Fruit fly (Drosophila melanogaster) whole organism, prepupa: Measurements from ENCODE around the gene CG2747.

Source experiments
- CG16779 ChIP-seq: fragments of 200-800 bp; sonication (Bioruptor generic); optimal IDR thresholded peaks from 3 replicates; lab custom pipeline; 2017; ENCODE audit warnings: missing biosample characterization, mild to moderate bottlenecking, missing genetic modification characterization
- CG8632 ChIP-seq: fragments of 200-800 bp; sonication (Bioruptor generic); optimal IDR thresholded peaks from 3 replicates; lab custom pipeline; 2016; ENCODE audit warnings: missing biosample characterization, missing genetic modification characterization
- Hr39 ChIP-seq: fragments of 200-800 bp; sonication (Bioruptor generic); optimal IDR thresholded peaks from 2 replicates; lab custom pipeline; 2016; ENCODE audit warnings: missing biosample characterization, missing genetic modification characterization
- Sox102F ChIP-seq: fragments of 200-800 bp; sonication (Bioruptor generic); optimal IDR thresholded peaks from 2 replicates; lab custom pipeline; 2016; ENCODE audit warnings: missing biosample characterization, mild to moderate bottlenecking, missing genetic modification characterization
- fkh ChIP-seq: fragments of 200-800 bp; sonication (Bioruptor generic); optimal IDR thresholded peaks from 3 replicates; lab custom pipeline; 2017; ENCODE audit warnings: missing biosample characterization, mild to moderate bottlenecking, missing genetic modification characterization, moderate library complexity
- lz ChIP-seq: fragments of 200-800 bp; sonication (Bioruptor generic); optimal IDR thresholded peaks from 3 replicates; lab custom pipeline; 2016; ENCODE audit warnings: missing biosample characterization, missing genetic modification characterization

- TF ChIP-seq CG8632 (peak; percentile 94), CG16779 (tag; lab: Kevin White, UChicago) (peak; percentile 91), Hr39 (GFP tag; lab: Kevin White, UChicago) (peak; percentile 63), fkh (GFP tag; lab: Kevin White, UChicago) (no peak), Sox102F (GFP tag; lab: Kevin White, UChicago) (peak; percentile 83), lz (GFP tag; lab: Kevin White, UChicago) (peak; percentile 80)
These were observed 3.3 kb downstream of the CG2747 start for dm6 chr3R:8027203-8027688.
